Worm (Caenorhabditis elegans) whole organism, L1 larva: ENCODE measurements around the gene T05D4.2.

ENCODE experiments used
- aha-1 ChIP-seq: fragments of 150-350 bp; optimal IDR thresholded peaks from 2 replicates; lab custom pipeline; 2014; ENCODE audit warnings: missing biosample characterization, missing genetic modification characterization
- alr-1 ChIP-seq: fragments of 200-800 bp; sonication (Bioruptor generic); optimal IDR thresholded peaks from 2 replicates; lab custom pipeline; 2018; ENCODE audit warnings: borderline replicate concordance, mild to moderate bottlenecking, missing genetic modification characterization, missing compliant biosample characterization
- ceh-82 ChIP-seq, 3 experiments: fragments of 150-350 bp in 1 of 3; sonication (generic microtip) in 2 of 3; optimal IDR thresholded peaks; 2 replicates each; lab custom pipeline; 2014 to 2017; ENCODE audit warnings: missing biosample characterization in 3 of 3, missing genetic modification characterization in 3 of 3
- hlh-17 ChIP-seq: fragments of 200-800 bp; sonication (Bioruptor generic); optimal IDR thresholded peaks from 2 replicates; lab custom pipeline; 2018; ENCODE audit warnings: missing genetic modification characterization, mild to moderate bottlenecking, missing compliant biosample characterization, moderate library complexity, borderline replicate concordance
- lin-14 ChIP-seq: fragments of 200-800 bp; sonication (Bioruptor generic); optimal IDR thresholded peaks from 2 replicates; lab custom pipeline; 2018; ENCODE audit warnings: mild to moderate bottlenecking, missing genetic modification characterization, moderate library complexity, missing compliant biosample characterization
- lin-35 ChIP-seq, 2 experiments: fragments of 150-350 bp; optimal IDR thresholded peaks; 2 replicates each; lab custom pipeline; 2014; ENCODE audit warnings: missing biosample characterization in 2 of 2, missing genetic modification characterization in 2 of 2, missing genetic modification reagents in 2 of 2
- lsy-2 ChIP-seq, 2 experiments: fragments of 150-350 bp; optimal IDR thresholded peaks; 2 replicates each; lab custom pipeline; 2014; ENCODE audit warnings: missing biosample characterization in 2 of 2, missing genetic modification characterization in 2 of 2
- mep-1 ChIP-seq: fragments of 150-350 bp; optimal IDR thresholded peaks from 2 replicates; lab custom pipeline; 2014; ENCODE audit warnings: missing biosample characterization, missing genetic modification characterization
- nhr-237 ChIP-seq: fragments of 150-350 bp; optimal IDR thresholded peaks from 2 replicates; lab custom pipeline; 2014; ENCODE audit warnings: missing biosample characterization, missing genetic modification characterization
- unc-98 ChIP-seq: fragments of 200-800 bp; sonication (Bioruptor generic); IDR thresholded peaks from 2 replicates; pipeline ENCODE4 v1.3.6; 2022; ENCODE audit warnings: missing genetic modification characterization, missing compliant biosample characterization

ce11 chrIII:13563000-13563522 lies at the start of gene T05D4.2:
- TF ChIP-seq lsy-2 (tag; optimal IDR thresholded peaks at IDR 0.05; lab: Kevin White, UChicago), result no peak
- TF ChIP-seq hlh-17 (GFP tag; lab: Kevin White, UChicago), result no peak
- no peak for TF ChIP-seq nhr-237 (tag; lab: Kevin White, UChicago)
- no peak for TF ChIP-seq unc-98 (GFP tag; lab: Robert Waterston, UW)
- no peak for TF ChIP-seq lin-14 (GFP tag; lab: Kevin White, UChicago)
- no peak for TF ChIP-seq aha-1
- TF ChIP-seq ceh-82 (tag; optimal IDR thresholded peaks at IDR 0.05; lab: Kevin White, UChicago), result no peak
- no peak for TF ChIP-seq alr-1 (tag; lab: Kevin White, UChicago)
- no peak for TF ChIP-seq mep-1 (tag; lab: Kevin White, UChicago)
- no peak for TF ChIP-seq lin-35 (GFP tag; optimal IDR thresholded peaks at IDR 0.05; lab: Kevin White, UChicago)
